Worm (Caenorhabditis elegans): ENCODE measurements around the gene exo-1.

exo-1 gene

ce11 chrIII:13464493-13465362, 41.4 kb downstream of the exo-1 start, which contains the start of gene kel-3 (continued):
- TF ChIP-seq F49E8.2 (tag; optimal IDR thresholded peaks at IDR 0.05; ENCODE audit: insufficient read depth) (peak; percentile 99), K11D2.4 (GFP tag; IDR thresholded peaks at IDR 0.05) (peak; percentile 77; the same call in 1 of the 2 replicates), ceh-27 (GFP tag; optimal IDR thresholded peaks at IDR 0.05) (peak; percentile 27), B0261.1 (tag; optimal IDR thresholded peaks at IDR 0.05) (peak; percentile 38), somi-1 (GFP tag; optimal IDR thresholded peaks at IDR 0.05) (peak; percentile 77), chd-7 (tag; optimal IDR thresholded peaks at IDR 0.05) (peak; percentile 96)

ce11 chrIII:13465918-13466592, 42.7 kb downstream of the exo-1 start, which contains the start of gene cdk-5:
TSS of gene cdk-5 (minus strand) at chrIII:13466342.
- TF ChIP-seq attf-5 (GFP tag; optimal IDR thresholded peaks at IDR 0.05), result peak; percentile 18
- no peak for TF ChIP-seq zfh-2 (GFP tag; conservative IDR thresholded peaks at IDR 0.05)
- TF ChIP-seq C06A6.2 (GFP tag; conservative IDR thresholded peaks at IDR 0.05), result no peak
- TF ChIP-seq ztf-18 (tag; optimal IDR thresholded peaks at IDR 0.05), result peak; percentile 96
- peak; percentile 51 for TF ChIP-seq tbp1 (GFP tag; optimal IDR thresholded peaks at IDR 0.05)
- TF ChIP-seq egrh-3 (GFP tag; IDR thresholded peaks at IDR 0.05), result no peak
- TF ChIP-seq nfya-1 (tag; optimal IDR thresholded peaks at IDR 0.05; ENCODE audit: borderline replicate concordance, insufficient read depth), result no peak
- no peak for TF ChIP-seq B0035.1 (tag; optimal IDR thresholded peaks at IDR 0.05)
- TF ChIP-seq pbrm-1 (GFP tag; IDR thresholded peaks at IDR 0.05), result peak; percentile 77; the same call in 1 of the 2 replicates
- TF ChIP-seq let-526 (GFP tag; IDR thresholded peaks at IDR 0.05), result no peak
- peak; percentile 16 for TF ChIP-seq atf-7 (tag; optimal IDR thresholded peaks at IDR 0.05)
- TF ChIP-seq ceh-100 (GFP tag; IDR thresholded peaks at IDR 0.05), result peak; percentile 58; the same call in 1 of the 2 replicates
- TF ChIP-seq nhr-179 (tag; optimal IDR thresholded peaks at IDR 0.05), result no peak
- peak; percentile 52; the same call in 1 of the 2 replicates for TF ChIP-seq Y56A3A.18 (GFP tag; IDR thresholded peaks at IDR 0.05)
- no peak for TF ChIP-seq Y53F4B.3 (GFP tag; IDR thresholded peaks at IDR 0.05)
- TF ChIP-seq mxl-1 (tag; optimal IDR thresholded peaks at IDR 0.05), result no peak
- TF ChIP-seq mes-4 (tag; optimal IDR thresholded peaks at IDR 0.05), result no peak
- TF ChIP-seq lin-35 (GFP tag; optimal IDR thresholded peaks at IDR 0.05), result peak in 1 of 3 experiments; percentile 82
- no peak for TF ChIP-seq fkh-3 (tag; optimal IDR thresholded peaks at IDR 0.05)
- TF ChIP-seq T07F8.4 (tag; optimal IDR thresholded peaks at IDR 0.05), result no peak
- no peak for TF ChIP-seq B0261.1 (tag; optimal IDR thresholded peaks at IDR 0.05)
- TF ChIP-seq ets-4 (GFP tag; optimal IDR thresholded peaks at IDR 0.05), result no peak
- TF ChIP-seq F33H1.4 (GFP tag; IDR thresholded peaks at IDR 0.05), result peak; percentile 75
- TF ChIP-seq ccch-3 (GFP tag; optimal IDR thresholded peaks at IDR 0.05), result no peak
- TF ChIP-seq lsy-27 (tag; optimal IDR thresholded peaks at IDR 0.05; ENCODE audit: borderline replicate concordance, insufficient read depth), result no peak
- TF ChIP-seq unc-62 (GFP tag; optimal IDR thresholded peaks at IDR 0.05), result no peak
- no peak for TF ChIP-seq F52B5.7 (tag; optimal IDR thresholded peaks at IDR 0.05)
- TF ChIP-seq let-607 (tag; optimal IDR thresholded peaks at IDR 0.05), result peak in 1 of 2 experiments; percentile 46
- no peak for TF ChIP-seq zim-3 (tag; optimal IDR thresholded peaks at IDR 0.05)
- no peak for TF ChIP-seq F39B2.1 (GFP tag; IDR thresholded peaks at IDR 0.05)
- no peak for TF ChIP-seq somi-1 (GFP tag; optimal IDR thresholded peaks at IDR 0.05)
- peak; percentile 68 for TF ChIP-seq tlf-1 (GFP tag; optimal IDR thresholded peaks at IDR 0.05)
- peak; percentile 15 for TF ChIP-seq madf-10 (tag; optimal IDR thresholded peaks at IDR 0.05)
- TF ChIP-seq ztf-26 (tag; optimal IDR thresholded peaks at IDR 0.05), result no peak
- TF ChIP-seq attf-6 (GFP tag; IDR thresholded peaks at IDR 0.05), result no peak
- TF ChIP-seq ztf-25 (GFP tag; IDR thresholded peaks at IDR 0.05), result no peak
- no peak for TF ChIP-seq sea-2 (GFP tag; IDR thresholded peaks at IDR 0.05)
- TF ChIP-seq efl-1 (GFP tag; optimal IDR thresholded peaks at IDR 0.05), result peak; percentile 4
- no peak for TF ChIP-seq madf-8 (GFP tag; conservative IDR thresholded peaks at IDR 0.05)
- TF ChIP-seq ztf-22 (GFP tag; optimal IDR thresholded peaks at IDR 0.05), result no peak

All from whole organism, young adult.